Fruit fly (Drosophila melanogaster): ENCODE data around the gene CG43844.

CG43844 gene

DNA sequence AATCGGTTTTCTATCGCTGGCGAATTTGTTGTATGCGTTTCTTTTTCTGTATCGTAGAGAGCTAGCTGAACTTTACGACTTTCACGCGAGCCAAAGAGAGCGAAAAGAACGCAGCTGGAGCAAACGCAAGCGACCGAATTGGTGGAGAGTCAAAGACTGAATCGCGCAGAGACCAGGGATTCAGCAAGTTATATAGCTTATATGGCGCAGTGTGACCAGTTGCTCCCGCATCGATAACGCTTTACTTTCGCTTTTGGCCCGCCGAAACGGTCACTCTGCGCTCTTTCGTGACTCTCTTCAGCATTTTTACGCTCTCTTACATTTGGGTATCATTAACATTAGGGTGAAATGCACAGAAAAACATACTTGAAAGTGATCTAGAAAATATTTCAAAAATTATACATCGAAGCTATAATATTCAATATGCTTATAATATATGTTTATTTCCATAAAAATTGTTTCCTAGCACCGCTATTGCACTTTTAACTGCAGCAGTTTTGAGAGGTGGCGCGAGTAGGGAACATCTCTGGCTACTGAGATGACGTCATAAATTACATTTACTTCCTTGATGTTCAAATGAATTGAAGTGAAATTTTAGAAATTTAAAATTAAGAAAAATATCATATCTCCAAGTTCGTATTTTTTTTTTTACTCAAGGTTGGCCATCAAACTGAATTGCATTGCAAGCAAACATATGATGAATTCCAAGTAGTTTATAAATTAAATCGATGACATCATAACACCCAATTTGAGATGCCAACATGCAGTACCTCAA is 33.1 kb upstream of the CG43844 start, which contains the start of gene glec (continued):
- TF ChIP-seq tna (GFP tag; IDR thresholded peaks at IDR 0.05; ENCODE audit: partially characterized antibody) (peak; percentile 48; the same call in 1 of the 2 replicates), CG1233 (GFP tag; optimal IDR thresholded peaks at IDR 0.05) (no peak), CG13287 (GFP tag; IDR thresholded peaks at IDR 0.05; ENCODE audit: partially characterized antibody) (peak; percentile 61; the same call in 1 of the 2 replicates), slou (GFP tag; optimal IDR thresholded peaks at IDR 0.05) (no peak), CG17359 (tag; optimal IDR thresholded peaks at IDR 0.05) (peak; percentile 9), sr (GFP tag; IDR thresholded peaks at IDR 0.05) (peak; percentile 56; the same call in 2 of the 3 replicates), CG5953 (GFP tag; IDR thresholded peaks at IDR 0.05) (no peak), CG15514 (GFP tag; optimal IDR thresholded peaks at IDR 0.05) (peak; percentile 91), gce (GFP tag; IDR thresholded peaks at IDR 0.05) (peak; percentile 68; the same call in 2 of the 3 replicates), Meics (GFP tag; optimal IDR thresholded peaks at IDR 0.05) (no peak), CG9797 (GFP tag; optimal IDR thresholded peaks at IDR 0.05) (peak; percentile 86), z (GFP tag; IDR thresholded peaks at IDR 0.05) (no peak), Camta (GFP tag; optimal IDR thresholded peaks at IDR 0.05) (no peak), CG1647 (GFP tag; optimal IDR thresholded peaks at IDR 0.05) (peak; percentile 40), nau (GFP tag; optimal IDR thresholded peaks at IDR 0.05) (no peak), CG11247 (GFP tag; IDR thresholded peaks at IDR 0.05) (no peak; the same call in 1 of the 2 replicates), psq (GFP tag; optimal IDR thresholded peaks at IDR 0.05) (peak; percentile 56), CG4617 (GFP tag; optimal IDR thresholded peaks at IDR 0.05; ENCODE audit: borderline replicate concordance) (no peak), sd (tag; optimal IDR thresholded peaks at IDR 0.05) (no peak), fd3F (GFP tag; optimal IDR thresholded peaks at IDR 0.05) (no peak), yki (optimal IDR thresholded peaks at IDR 0.05) (no peak), Myb (GFP tag; optimal IDR thresholded peaks at IDR 0.05) (peak; percentile 9), CG6791 (GFP tag; IDR thresholded peaks at IDR 0.05; ENCODE audit: partially characterized antibody) (peak; percentile 71; the same call in 2 of the 3 replicates), Hr3 (GFP tag; optimal IDR thresholded peaks at IDR 0.05) (peak; percentile 4), CG5180 (GFP tag; optimal IDR thresholded peaks at IDR 0.05) (no peak), gem (tag; optimal IDR thresholded peaks at IDR 0.05) (peak; percentile 66), Dbx (GFP tag; IDR thresholded peaks at IDR 0.05) (peak; percentile 63; the same call in 1 of the 3 replicates), CG31441 (GFP tag; IDR thresholded peaks at IDR 0.05) (peak; percentile 28; the same call in 1 of the 2 replicates), ash1 (GFP tag; optimal IDR thresholded peaks at IDR 0.05) (peak; percentile 86), Antp (GFP tag; optimal IDR thresholded peaks at IDR 0.05) (peak; percentile 57), CG2129 (GFP tag; IDR thresholded peaks at IDR 0.05; ENCODE audit: partially characterized antibody) (no peak), Sin3A (optimal IDR thresholded peaks at IDR 0.05) (no peak), CG7372 (GFP tag; IDR thresholded peaks at IDR 0.05) (no peak; the same call in 1 of the 2 replicates), twi (tag; optimal IDR thresholded peaks at IDR 0.05) (no peak), ab (GFP tag; optimal IDR thresholded peaks at IDR 0.05) (no peak), cwo (GFP tag; optimal IDR thresholded peaks at IDR 0.05) (no peak), Fer3 (tag; optimal IDR thresholded peaks at IDR 0.05) (peak; percentile 6), br (optimal IDR thresholded peaks at IDR 0.05) (no peak), CG3995 (GFP tag; optimal IDR thresholded peaks at IDR 0.05) (no peak), Sox102F (GFP tag; optimal IDR thresholded peaks at IDR 0.05) (peak; percentile 36), CG2712 (tag; optimal IDR thresholded peaks at IDR 0.05) (no peak), CG13424 (tag; optimal IDR thresholded peaks at IDR 0.05) (peak; percentile 51), tio (GFP tag; optimal IDR thresholded peaks at IDR 0.05) (peak; percentile 55), Neu2 (GFP tag; optimal IDR thresholded peaks at IDR 0.05; ENCODE audit: borderline replicate concordance) (no peak), pfk (GFP tag; optimal IDR thresholded peaks at IDR 0.05) (peak; percentile 53), gfzf (GFP tag; optimal IDR thresholded peaks at IDR 0.05) (peak; percentile 92), mld (GFP tag; IDR thresholded peaks at IDR 0.05; ENCODE audit: partially characterized antibody) (no peak), pb (GFP tag; optimal IDR thresholded peaks at IDR 0.05) (peak; percentile 36), CG30020 (tag; optimal IDR thresholded peaks at IDR 0.05) (no peak)

Data from whole organism, embryonic.